Fruit fly (Drosophila melanogaster) whole organism, prepupa: Measurements from ENCODE around the gene CG10029.
A peak's percentile ranks its signal among the peaks of the same experiment; 100 is the strongest.

Experiments used
- CG10631 ChIP-seq: fragments of 200-800 bp; sonication (Bioruptor generic); optimal IDR thresholded peaks from 2 replicates; lab custom pipeline; 2016; ENCODE audit warnings: missing biosample characterization, missing genetic modification characterization
- CG10669 ChIP-seq: fragments of 200-800 bp; sonication (Bioruptor generic); optimal IDR thresholded peaks from 3 replicates; lab custom pipeline; 2018; ENCODE audit warnings: missing biosample characterization, mild to moderate bottlenecking, missing genetic modification characterization, moderate library complexity
- CG11294 ChIP-seq: fragments of 200-800 bp; sonication (Bioruptor generic); IDR thresholded peaks from 2 replicates; pipeline ENCODE4 v1.3.6; 2022; ENCODE audit warnings: missing biosample characterization, missing genetic modification characterization
- CG11762 ChIP-seq: fragments of 200-800 bp; sonication (Bioruptor generic); optimal IDR thresholded peaks from 3 replicates; lab custom pipeline; 2016; ENCODE audit warnings: missing biosample characterization, missing genetic modification characterization; ENCODE audit not compliant: insufficient read depth
- CG11902 ChIP-seq: fragments of 200-800 bp; sonication (Bioruptor generic); optimal IDR thresholded peaks from 3 replicates; lab custom pipeline; 2016; ENCODE audit warnings: missing biosample characterization, missing genetic modification characterization
- CG15336 ChIP-seq: fragments of 200-800 bp; sonication (Bioruptor generic); IDR thresholded peaks from 2 replicates; pipeline ENCODE4 v1.3.6; 2022; ENCODE audit warnings: missing biosample characterization, missing genetic modification characterization
- CG1621 ChIP-seq: fragments of 200-800 bp; sonication (Bioruptor generic); optimal IDR thresholded peaks from 3 replicates; lab custom pipeline; 2018; ENCODE audit warnings: missing biosample characterization, mild to moderate bottlenecking, missing genetic modification characterization
- CG16779 ChIP-seq: fragments of 200-800 bp; sonication (Bioruptor generic); optimal IDR thresholded peaks from 3 replicates; lab custom pipeline; 2017; ENCODE audit warnings: missing biosample characterization, mild to moderate bottlenecking, missing genetic modification characterization
- CG3032 ChIP-seq: fragments of 200-800 bp; optimal IDR thresholded peaks from 2 replicates; lab custom pipeline; 2019; ENCODE audit warnings: missing biosample characterization, mild to moderate bottlenecking, missing genetic modification characterization, moderate library complexity
- CG31627 ChIP-seq: fragments of 200-800 bp; sonication (Bioruptor generic); optimal IDR thresholded peaks from 3 replicates; lab custom pipeline; 2016; ENCODE audit warnings: missing biosample characterization, missing genetic modification characterization
- CG32006 ChIP-seq: fragments of 200-800 bp; sonication (Bioruptor generic); optimal IDR thresholded peaks from 3 replicates; lab custom pipeline; 2017; ENCODE audit warnings: missing biosample characterization, mild to moderate bottlenecking, missing genetic modification characterization
- CG34406 ChIP-seq: fragments of 200-800 bp; sonication (Bioruptor generic); optimal IDR thresholded peaks from 3 replicates; lab custom pipeline; 2016; ENCODE audit warnings: missing biosample characterization, missing genetic modification characterization
- CG3919 ChIP-seq: fragments of 200-800 bp; sonication (Bioruptor generic); optimal IDR thresholded peaks from 3 replicates; lab custom pipeline; 2016; ENCODE audit warnings: missing biosample characterization, missing genetic modification characterization
- CG4318 ChIP-seq: fragments of 200-800 bp; sonication (Bioruptor generic); optimal IDR thresholded peaks from 3 replicates; lab custom pipeline; 2017; ENCODE audit warnings: missing biosample characterization, mild to moderate bottlenecking, missing genetic modification characterization
- CG6163 ChIP-seq: fragments of 200-800 bp; sonication (Bioruptor generic); IDR thresholded peaks from 3 replicates; pipeline ENCODE4 v1.3.6; 2022; ENCODE audit warnings: missing biosample characterization, missing genetic modification characterization
- CG6276 ChIP-seq: fragments of 200-800 bp; sonication (Bioruptor generic); optimal IDR thresholded peaks from 2 replicates; lab custom pipeline; 2017; ENCODE audit warnings: missing biosample characterization, mild to moderate bottlenecking, missing genetic modification characterization
- CG6808 ChIP-seq: fragments of 200-800 bp; sonication (Bioruptor generic); optimal IDR thresholded peaks from 3 replicates; lab custom pipeline; 2017; ENCODE audit warnings: missing biosample characterization, missing genetic modification characterization, mild to moderate bottlenecking, moderate library complexity, missing genetic modification reagents
- CG6854 ChIP-seq: fragments of 200-800 bp; sonication (Bioruptor generic); optimal IDR thresholded peaks from 2 replicates; lab custom pipeline; 2017; ENCODE audit warnings: missing biosample characterization, mild to moderate bottlenecking, missing genetic modification characterization
- CG7368 ChIP-seq: fragments of 200-800 bp; sonication (Bioruptor generic); optimal IDR thresholded peaks from 3 replicates; lab custom pipeline; 2016; ENCODE audit warnings: missing biosample characterization, missing genetic modification characterization
- CG8119 ChIP-seq: fragments of 200-800 bp; sonication (Bioruptor generic); IDR thresholded peaks from 3 replicates; pipeline ENCODE4 v1.3.6; 2022; ENCODE audit warnings: missing biosample characterization, missing genetic modification characterization
- CG8319 ChIP-seq: fragments of 200-800 bp; sonication (Bioruptor generic); optimal IDR thresholded peaks from 3 replicates; lab custom pipeline; 2016; ENCODE audit warnings: missing biosample characterization, missing genetic modification characterization
- CG8632 ChIP-seq: fragments of 200-800 bp; sonication (Bioruptor generic); optimal IDR thresholded peaks from 3 replicates; lab custom pipeline; 2016; ENCODE audit warnings: missing biosample characterization, missing genetic modification characterization
- CG9139 ChIP-seq: fragments of 200-800 bp; sonication (Bioruptor generic); optimal IDR thresholded peaks from 3 replicates; lab custom pipeline; 2017; ENCODE audit warnings: missing biosample characterization, mild to moderate bottlenecking, missing genetic modification characterization
- Eip75B ChIP-seq: fragments of 200-800 bp; sonication (Bioruptor generic); optimal IDR thresholded peaks from 3 replicates; lab custom pipeline; 2016; ENCODE audit warnings: missing biosample characterization, missing genetic modification characterization
- Eip78C ChIP-seq: fragments of 200-800 bp; sonication (Bioruptor generic); peaks from one replicate; lab custom pipeline; 2016; ENCODE audit warnings: missing biosample characterization, missing genetic modification characterization
- Eip93F ChIP-seq: fragments of 200-800 bp; sonication (Bioruptor generic); optimal IDR thresholded peaks from 2 replicates; lab custom pipeline; 2016; ENCODE audit warnings: missing biosample characterization, mild to moderate bottlenecking, missing genetic modification characterization
- Ets21C ChIP-seq: fragments of 200-800 bp; sonication (Bioruptor generic); optimal IDR thresholded peaks from 3 replicates; lab custom pipeline; 2016; ENCODE audit warnings: missing biosample characterization, missing genetic modification characterization
- Gug ChIP-seq: fragments of 200-800 bp; sonication (Bioruptor generic); IDR thresholded peaks from 2 replicates; pipeline ENCODE4 v1.3.6; 2022; ENCODE audit warnings: missing biosample characterization, missing genetic modification characterization
- Hr38 ChIP-seq: sonication (Bioruptor generic); optimal IDR thresholded peaks from 2 replicates; lab custom pipeline; 2016; ENCODE audit warnings: missing biosample characterization, missing genetic modification characterization
- Hr39 ChIP-seq: fragments of 200-800 bp; sonication (Bioruptor generic); optimal IDR thresholded peaks from 2 replicates; lab custom pipeline; 2016; ENCODE audit warnings: missing biosample characterization, missing genetic modification characterization
- Hr4 ChIP-seq: fragments of 200-800 bp; sonication (Bioruptor generic); optimal IDR thresholded peaks from 3 replicates; lab custom pipeline; 2016; ENCODE audit warnings: missing biosample characterization, missing genetic modification characterization
- Lpt ChIP-seq: fragments of 200-800 bp; sonication (Bioruptor generic); optimal IDR thresholded peaks from 3 replicates; lab custom pipeline; 2016; ENCODE audit warnings: missing biosample characterization, missing genetic modification characterization
- Met ChIP-seq: fragments of 200-800 bp; sonication (Bioruptor generic); optimal IDR thresholded peaks from 3 replicates; lab custom pipeline; 2016; ENCODE audit warnings: missing biosample characterization, missing genetic modification characterization
- OdsH ChIP-seq: fragments of 200-800 bp; sonication (Bioruptor generic); optimal IDR thresholded peaks from 3 replicates; lab custom pipeline; 2016; ENCODE audit warnings: missing biosample characterization, missing genetic modification characterization
- Smox ChIP-seq: fragments of 200-800 bp; sonication (Bioruptor generic); optimal IDR thresholded peaks from 3 replicates; lab custom pipeline; 2016; ENCODE audit warnings: missing biosample characterization, missing genetic modification characterization
- Sox102F ChIP-seq: fragments of 200-800 bp; sonication (Bioruptor generic); optimal IDR thresholded peaks from 2 replicates; lab custom pipeline; 2016; ENCODE audit warnings: missing biosample characterization, mild to moderate bottlenecking, missing genetic modification characterization
- Sox14 ChIP-seq: fragments of 200-800 bp; sonication (Bioruptor generic); optimal IDR thresholded peaks from 3 replicates; lab custom pipeline; 2016; ENCODE audit warnings: missing biosample characterization, missing genetic modification characterization
- Sox15 ChIP-seq: fragments of 200-800 bp; sonication (Bioruptor generic); optimal IDR thresholded peaks from 3 replicates; lab custom pipeline; 2016; ENCODE audit warnings: missing biosample characterization, missing genetic modification characterization
- achi ChIP-seq: fragments of 200-800 bp; sonication (Bioruptor generic); optimal IDR thresholded peaks from 3 replicates; lab custom pipeline; 2016; ENCODE audit warnings: missing biosample characterization, missing genetic modification characterization
- acj6 ChIP-seq: fragments of 200-800 bp; sonication (Bioruptor generic); optimal IDR thresholded peaks from 3 replicates; lab custom pipeline; 2016; ENCODE audit warnings: missing biosample characterization, missing genetic modification characterization
- cyc ChIP-seq: fragments of 200-800 bp; sonication (Bioruptor generic); optimal IDR thresholded peaks from 3 replicates; lab custom pipeline; 2016; ENCODE audit warnings: missing biosample characterization, missing genetic modification characterization
- dac ChIP-seq: fragments of 200-800 bp; sonication (Bioruptor generic); optimal IDR thresholded peaks from 2 replicates; lab custom pipeline; 2017; ENCODE audit warnings: missing biosample characterization, mild to moderate bottlenecking, missing genetic modification characterization
- dsx ChIP-seq: fragments of 200-800 bp; optimal IDR thresholded peaks from 3 replicates; lab custom pipeline; 2019; ENCODE audit warnings: missing biosample characterization, mild to moderate bottlenecking, missing genetic modification characterization, moderate library complexity; ENCODE audit not compliant: poor library complexity, severe bottlenecking
- eg ChIP-seq: fragments of 200-800 bp; sonication (Bioruptor generic); IDR thresholded peaks from 3 replicates; pipeline ENCODE4 v1.3.6; 2022; ENCODE audit warnings: missing biosample characterization, missing genetic modification characterization
- esn ChIP-seq: fragments of 200-800 bp; sonication (Bioruptor generic); optimal IDR thresholded peaks from 2 replicates; lab custom pipeline; 2016; ENCODE audit warnings: missing biosample characterization, mild to moderate bottlenecking, missing genetic modification characterization, moderate library complexity
- fd85E ChIP-seq: fragments of 200-800 bp; sonication (Bioruptor generic); optimal IDR thresholded peaks from 3 replicates; lab custom pipeline; 2016; ENCODE audit warnings: missing biosample characterization, missing genetic modification characterization
- fkh ChIP-seq: fragments of 200-800 bp; sonication (Bioruptor generic); optimal IDR thresholded peaks from 3 replicates; lab custom pipeline; 2017; ENCODE audit warnings: missing biosample characterization, mild to moderate bottlenecking, missing genetic modification characterization, moderate library complexity
- pdm3 ChIP-seq: fragments of 200-800 bp; sonication (Bioruptor generic); optimal IDR thresholded peaks from 3 replicates; lab custom pipeline; 2016; ENCODE audit warnings: missing biosample characterization, missing genetic modification characterization
- salr ChIP-seq, 2 experiments: fragments of 200-800 bp; sonication (Bioruptor generic); optimal IDR thresholded peaks; 3 replicates each; lab custom pipeline; 2016 to 2018; ENCODE audit warnings: missing biosample characterization in 2 of 2, missing genetic modification characterization in 2 of 2, mild to moderate bottlenecking in 1 of 2
- spab ChIP-seq: fragments of 200-800 bp; sonication (Bioruptor generic); optimal IDR thresholded peaks from 2 replicates; lab custom pipeline; 2017; ENCODE audit warnings: missing biosample characterization, mild to moderate bottlenecking, missing genetic modification characterization, missing genetic modification reagents
- ss ChIP-seq, 2 experiments: fragments of 200-800 bp; sonication (Bioruptor generic); optimal IDR thresholded peaks; 2 replicates in 1 of 2; 3 replicates in 1 of 2; lab custom pipeline; 2017 to 2018; ENCODE audit warnings: mild to moderate bottlenecking in 2 of 2, missing biosample characterization in 2 of 2, missing genetic modification characterization in 2 of 2, moderate library complexity in 1 of 2
- svp ChIP-seq: fragments of 200-800 bp; sonication (Bioruptor generic); peaks from one replicate; lab custom pipeline; 2016; ENCODE audit warnings: missing biosample characterization, missing genetic modification characterization
- topi ChIP-seq: fragments of 200-800 bp; sonication (Bioruptor generic); optimal IDR thresholded peaks from 3 replicates; lab custom pipeline; 2016; ENCODE audit warnings: missing biosample characterization, missing genetic modification characterization

The CG10029 gene

dm6 chr3R:7330695-7331094 is 13.7 kb upstream of the CG10029 start:
- TF ChIP-seq Eip78C (GFP tag; lab: Kevin White, UChicago) (peak; percentile 63), CG7368 (GFP tag; lab: Kevin White, UChicago) (no peak), Hr39 (GFP tag; lab: Kevin White, UChicago) (no peak), spab (GFP tag; lab: Kevin White, UChicago) (no peak), CG6276 (GFP tag; lab: Kevin White, UChicago) (peak; percentile 67), Gug (peak; percentile 53; the same call in 1 of the 2 replicates), CG34406 (GFP tag; lab: Kevin White, UChicago) (no peak), CG3032 (no peak), CG32006 (peak; percentile 78), CG6163 (GFP tag; lab: Robert Waterston, UW) (0 out of 3 replicates have a peak, but pooled peaks have one; percentile 18), CG11294 (no peak), CG8632 (GFP tag; lab: Kevin White, UChicago) (no peak), Smox (no peak), fkh (GFP tag; lab: Kevin White, UChicago) (no peak), Eip75B (GFP tag; lab: Kevin White, UChicago) (no peak), esn (GFP tag; lab: Kevin White, UChicago) (no peak), CG11902 (no peak), salr (GFP tag; optimal IDR thresholded peaks at IDR 0.05; lab: Kevin White, UChicago) (peak in 1 of 2 experiments; percentile 2), pdm3 (GFP tag; lab: Kevin White, UChicago) (peak; percentile 26), CG6854 (no peak), OdsH (GFP tag; lab: Kevin White, UChicago) (peak; percentile 11), Hr4 (peak; percentile 72), cyc (GFP tag; lab: Kevin White, UChicago) (no peak), Hr38 (no peak), Met (no peak), ss (GFP tag; optimal IDR thresholded peaks at IDR 0.05; lab: Kevin White, UChicago) (no peak), CG9139 (GFP tag; lab: Kevin White, UChicago) (no peak), Ets21C (GFP tag; lab: Kevin White, UChicago) (no peak), CG15336 (peak; percentile 74), svp (GFP tag; lab: Kevin White, UChicago) (no peak), CG31627 (GFP tag; lab: Kevin White, UChicago) (no peak), CG1621 (tag; lab: Kevin White, UChicago) (no peak), CG11762 (no peak), CG3919 (GFP tag; lab: Kevin White, UChicago) (no peak), topi (no peak), CG10669 (GFP tag; lab: Kevin White, UChicago) (no peak), Sox15 (GFP tag; lab: Kevin White, UChicago) (no peak), dsx (GFP tag; lab: Kevin White, UChicago) (no peak), acj6 (GFP tag; lab: Kevin White, UChicago) (no peak), CG8119 (GFP tag; lab: Robert Waterston, UW) (peak; percentile 70; the same call in 2 of the 3 replicates), Lpt (GFP tag; lab: Kevin White, UChicago) (no peak), Sox102F (GFP tag; lab: Kevin White, UChicago) (no peak), eg (peak; percentile 75), CG16779 (tag; lab: Kevin White, UChicago) (no peak), achi (GFP tag; lab: Kevin White, UChicago) (no peak), dac (GFP tag; lab: Kevin White, UChicago) (peak; percentile 61), Eip93F (GFP tag; lab: Kevin White, UChicago) (no peak), CG4318 (GFP tag; lab: Kevin White, UChicago) (peak; percentile 59), CG6808 (GFP tag; lab: Kevin White, UChicago) (no peak), fd85E (GFP tag; lab: Kevin White, UChicago) (no peak), Sox14 (no peak), CG10631 (GFP tag; lab: Kevin White, UChicago) (no peak), CG8319 (GFP tag; lab: Kevin White, UChicago) (no peak)
